Worm (Caenorhabditis elegans): ENCODE data around the gene odr-10.

The odr-10 gene

DNA sequence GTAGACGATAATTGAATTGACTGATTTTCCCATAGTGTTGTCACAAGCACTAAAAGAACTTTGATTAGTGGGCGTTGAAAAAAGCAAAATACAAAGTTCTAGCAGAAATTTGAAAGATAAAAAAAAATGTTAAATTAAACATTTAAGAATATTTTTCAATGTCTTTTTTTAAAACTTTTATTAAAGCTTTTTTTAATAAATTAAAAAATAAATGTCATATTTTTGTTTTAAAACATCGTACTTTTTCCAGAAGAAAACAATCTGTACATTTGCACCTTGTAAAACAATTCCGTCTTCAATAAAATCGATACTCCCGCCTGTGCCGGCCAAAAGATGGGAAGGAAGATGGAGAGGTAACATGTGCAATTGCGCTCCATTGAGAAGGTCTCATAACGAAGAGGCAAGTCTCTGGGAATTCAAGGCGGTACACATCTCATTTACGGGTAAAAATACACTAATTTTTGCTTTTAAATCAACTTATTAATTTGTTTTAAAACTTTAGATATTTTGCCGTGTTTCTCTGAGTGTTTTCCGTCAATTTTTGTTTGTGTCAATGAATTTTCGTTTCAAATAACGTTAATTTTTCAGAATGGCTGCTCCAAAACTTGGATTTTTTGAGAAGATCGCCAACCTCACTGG lies 24.9 kb downstream of the odr-10 start, which contains the start of the genes glr-6 and asg-2 (continued):
- peak; percentile 36 to 90 for TF ChIP-seq lsy-2 (tag; optimal IDR thresholded peaks at IDR 0.05)
- TF ChIP-seq unc-62 (GFP tag; optimal IDR thresholded peaks at IDR 0.05): no peak

DNA sequence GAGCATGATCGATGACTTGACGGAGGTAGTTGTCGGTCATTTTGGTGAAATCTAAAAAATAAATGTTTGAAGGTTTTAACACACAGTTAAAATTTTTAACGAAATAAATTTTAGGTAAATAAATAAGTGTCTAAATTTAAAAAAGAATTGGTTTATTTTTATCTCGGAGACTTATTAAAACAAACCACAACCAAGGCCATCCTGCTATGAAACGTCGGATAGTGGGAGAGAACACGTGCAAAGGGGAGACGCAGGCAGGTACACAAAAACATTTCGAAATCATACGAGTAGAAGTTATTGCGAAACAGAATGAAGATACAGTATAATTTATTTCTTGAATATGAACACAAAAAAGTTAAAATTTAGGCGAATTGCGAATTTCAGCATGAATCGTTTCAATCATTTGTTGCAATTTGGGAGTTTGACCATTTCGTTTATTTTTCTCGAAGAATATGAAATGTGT lies 29.6 kb downstream of the odr-10 start, which contains the start of gene F41B4.3:
F41B4.3 (minus strand) TSS at position 51 of the 463 bp plus-strand sequence.
- TF ChIP-seq blmp-1 (tag; optimal IDR thresholded peaks at IDR 0.05; ENCODE audit: insufficient read depth) (no peak), unc-62 (GFP tag; optimal IDR thresholded peaks at IDR 0.05) (no peak), skn-1 (tag; optimal IDR thresholded peaks at IDR 0.05) (no peak), ama-1 (optimal IDR thresholded peaks at IDR 0.05) (no peak), nhr-12 (tag; optimal IDR thresholded peaks at IDR 0.05) (no peak), mab-5 (tag; optimal IDR thresholded peaks at IDR 0.05) (no peak), nhr-77 (tag; optimal IDR thresholded peaks at IDR 0.05) (no peak), peb-1 (tag; optimal IDR thresholded peaks at IDR 0.05) (no peak), C34F6.9 (tag; optimal IDR thresholded peaks at IDR 0.05) (peak; percentile 55), ceh-16 (tag; optimal IDR thresholded peaks at IDR 0.05) (no peak), ztf-4 (tag; optimal IDR thresholded peaks at IDR 0.05) (no peak), lin-13 (GFP tag; optimal IDR thresholded peaks at IDR 0.05) (no peak), ZK546.5 (tag; optimal IDR thresholded peaks at IDR 0.05) (no peak), sem-4 (tag; optimal IDR thresholded peaks at IDR 0.05) (no peak), mdl-1 (tag; optimal IDR thresholded peaks at IDR 0.05) (peak in 1 of 2 experiments; percentile 31), egl-27 (tag; optimal IDR thresholded peaks at IDR 0.05) (no peak), F13H6.1 (tag; optimal IDR thresholded peaks at IDR 0.05) (no peak), ztf-1 (GFP tag; conservative IDR thresholded peaks at IDR 0.05) (no peak), elt-1 (tag; optimal IDR thresholded peaks at IDR 0.05) (no peak), sma-9 (GFP tag; optimal IDR thresholded peaks at IDR 0.05) (no peak), sma-9 (tag; optimal IDR thresholded peaks at IDR 0.05) (no peak), mbf-1 (tag; optimal IDR thresholded peaks at IDR 0.05) (no peak), sma-3 (GFP tag; optimal IDR thresholded peaks at IDR 0.05) (no peak), nhr-25 (tag; optimal IDR thresholded peaks at IDR 0.05) (peak; percentile 7), unc-55 (GFP tag; optimal IDR thresholded peaks at IDR 0.05) (peak; percentile 69), nhr-10 (tag; optimal IDR thresholded peaks at IDR 0.05) (no peak), nhr-129 (tag; optimal IDR thresholded peaks at IDR 0.05) (peak; percentile 39), lsy-2 (tag; optimal IDR thresholded peaks at IDR 0.05) (peak in 1 of 2 experiments; percentile 56), dmd-4 (tag; optimal IDR thresholded peaks at IDR 0.05) (no peak), ztf-11 (tag; optimal IDR thresholded peaks at IDR 0.05) (no peak), gmeb-1 (tag; optimal IDR thresholded peaks at IDR 0.05) (no peak), aly-2 (tag; optimal IDR thresholded peaks at IDR 0.05) (no peak), elt-3 (tag; optimal IDR thresholded peaks at IDR 0.05) (no peak), nhr-11 (tag; optimal IDR thresholded peaks at IDR 0.05) (no peak)

DNA sequence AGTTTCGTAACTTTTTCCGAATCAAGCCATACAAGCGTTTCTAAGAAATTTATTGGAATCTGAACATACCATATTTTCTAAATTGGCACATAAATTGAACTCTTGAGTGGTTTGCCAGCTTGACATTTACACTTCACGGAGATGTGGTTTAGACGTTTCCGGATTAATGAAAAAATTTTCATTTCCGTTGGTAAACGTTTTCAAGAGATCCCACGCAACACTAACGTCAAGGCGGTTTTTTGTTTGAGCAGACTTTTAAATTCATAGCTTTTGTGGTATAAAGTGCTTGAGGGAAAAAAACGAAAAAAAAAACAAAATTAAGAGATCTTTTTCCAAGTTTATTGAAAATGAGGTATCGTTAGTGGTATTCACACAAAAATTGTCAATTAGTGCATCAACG lies 30.6 kb downstream of the odr-10 start, which contains the start of gene F41B4.2:
F41B4.2 (minus strand) TSS at position 101 of the 400 bp plus-strand sequence.
- TF ChIP-seq zag-1 (tag; optimal IDR thresholded peaks at IDR 0.05) (no peak), sem-4 (tag; optimal IDR thresholded peaks at IDR 0.05) (no peak), fos-1 (tag; optimal IDR thresholded peaks at IDR 0.05) (no peak), nhr-12 (tag; optimal IDR thresholded peaks at IDR 0.05) (no peak)

DNA sequence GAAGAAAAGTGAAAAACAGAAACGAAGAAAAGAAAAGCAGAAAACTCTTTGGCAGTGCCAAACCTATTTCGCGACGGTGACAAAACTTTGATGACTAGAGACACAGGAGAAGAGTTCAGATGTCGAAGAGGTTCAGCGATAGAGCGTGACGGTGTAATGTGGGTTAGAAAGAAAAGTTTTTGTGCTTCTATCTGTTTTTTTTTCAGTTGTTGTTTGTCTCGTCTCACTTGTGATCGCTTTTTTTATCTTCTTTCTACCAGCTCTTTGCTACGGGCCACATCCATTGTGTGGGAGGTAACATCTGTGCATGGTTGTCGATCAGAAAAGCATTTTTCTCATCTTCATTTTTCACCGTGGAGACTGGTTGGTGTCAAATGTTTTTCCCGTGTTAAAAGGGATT lies 39.9 kb downstream of the odr-10 start, which contains the start of gene F41B4.1:
F41B4.1 (minus strand) TSS at position 23 of the 400 bp plus-strand sequence.
- no peak for TF ChIP-seq lin-39 (tag; optimal IDR thresholded peaks at IDR 0.05)
- TF ChIP-seq peb-1 (tag; optimal IDR thresholded peaks at IDR 0.05): no peak
- no peak for TF ChIP-seq zag-1 (tag; optimal IDR thresholded peaks at IDR 0.05)
- TF ChIP-seq nhr-21 (tag; optimal IDR thresholded peaks at IDR 0.05): no peak
- no peak for TF ChIP-seq nhr-237 (tag; optimal IDR thresholded peaks at IDR 0.05)
- TF ChIP-seq lin-11 (tag; optimal IDR thresholded peaks at IDR 0.05): no peak
- no peak for TF ChIP-seq crh-2 (tag; optimal IDR thresholded peaks at IDR 0.05)
- no peak for TF ChIP-seq lin-13 (GFP tag; optimal IDR thresholded peaks at IDR 0.05)
- TF ChIP-seq gmeb-1 (tag; optimal IDR thresholded peaks at IDR 0.05): no peak
- no peak for TF ChIP-seq ZK546.5 (tag; optimal IDR thresholded peaks at IDR 0.05)
- no peak for TF ChIP-seq mbf-1 (tag; optimal IDR thresholded peaks at IDR 0.05)
- peak; percentile 70 for TF ChIP-seq F13H6.1 (tag; optimal IDR thresholded peaks at IDR 0.05)
- no peak for TF ChIP-seq nhr-77 (tag; optimal IDR thresholded peaks at IDR 0.05)
- TF ChIP-seq nhr-25 (tag; optimal IDR thresholded peaks at IDR 0.05): no peak
- peak; percentile 21 for TF ChIP-seq ztf-4 (tag; optimal IDR thresholded peaks at IDR 0.05)
- peak; percentile 53 for TF ChIP-seq nhr-129 (tag; optimal IDR thresholded peaks at IDR 0.05)
- TF ChIP-seq C34F6.9 (tag; optimal IDR thresholded peaks at IDR 0.05): peak; percentile 33
- TF ChIP-seq ceh-16 (tag; optimal IDR thresholded peaks at IDR 0.05): no peak
- peak; percentile 59 for TF ChIP-seq sma-9 (GFP tag; optimal IDR thresholded peaks at IDR 0.05)
- no peak for TF ChIP-seq sma-9 (tag; optimal IDR thresholded peaks at IDR 0.05)
- no peak for TF ChIP-seq sem-4 (tag; optimal IDR thresholded peaks at IDR 0.05)
- no peak for TF ChIP-seq blmp-1 (tag; optimal IDR thresholded peaks at IDR 0.05; ENCODE audit: insufficient read depth)
- TF ChIP-seq ama-1 (optimal IDR thresholded peaks at IDR 0.05): no peak
- TF ChIP-seq aly-2 (tag; optimal IDR thresholded peaks at IDR 0.05): no peak
- no peak for TF ChIP-seq elt-3 (tag; optimal IDR thresholded peaks at IDR 0.05)
- TF ChIP-seq Y55F3AM.14 (GFP tag; optimal IDR thresholded peaks at IDR 0.05): no peak
- no peak for TF ChIP-seq dmd-4 (tag; optimal IDR thresholded peaks at IDR 0.05)
- TF ChIP-seq alr-1 (tag; optimal IDR thresholded peaks at IDR 0.05): no peak
- no peak for TF ChIP-seq skn-1 (tag; optimal IDR thresholded peaks at IDR 0.05)
- TF ChIP-seq nhr-12 (tag; optimal IDR thresholded peaks at IDR 0.05): no peak
- TF ChIP-seq R02D3.7 (tag; optimal IDR thresholded peaks at IDR 0.05): no peak
- no peak for TF ChIP-seq nhr-6 (tag; optimal IDR thresholded peaks at IDR 0.05)
